Fruit fly (Drosophila melanogaster) whole organism, embryonic: ENCODE data around the gene TotX.

Experiments used
- Adf1 ChIP-seq: fragments of 200-800 bp; sonication (Bioruptor generic); IDR thresholded peaks from 2 replicates; pipeline ENCODE4 v1.3.6; 2022; ENCODE audit warnings: missing biosample characterization, missing genetic modification characterization
- B-H2 ChIP-seq: fragments of 200-800 bp; sonication (Bioruptor generic); optimal IDR thresholded peaks from 2 replicates; lab custom pipeline; 2018; ENCODE audit warnings: missing biosample characterization, mild to moderate bottlenecking, missing genetic modification characterization
- Bdp1 ChIP-seq: fragments of 200-800 bp; sonication (Bioruptor generic); optimal IDR thresholded peaks from 3 replicates; lab custom pipeline; 2016; ENCODE audit warnings: missing biosample characterization, missing genetic modification characterization
- CG11723 ChIP-seq: fragments of 200-800 bp; sonication (Bioruptor generic); optimal IDR thresholded peaks from 2 replicates; lab custom pipeline; 2017; ENCODE audit warnings: missing biosample characterization, mild to moderate bottlenecking, missing genetic modification characterization
- CG13424 ChIP-seq: fragments of 200-800 bp; sonication (Bioruptor generic); optimal IDR thresholded peaks from 2 replicates; lab custom pipeline; 2019; ENCODE audit warnings: missing biosample characterization, mild to moderate bottlenecking, missing genetic modification characterization, moderate library complexity
- CG13894 ChIP-seq: fragments of 200-800 bp; sonication (Bioruptor generic); optimal IDR thresholded peaks from 3 replicates; lab custom pipeline; 2018; ENCODE audit warnings: missing biosample characterization, mild to moderate bottlenecking, missing genetic modification characterization, moderate library complexity
- CG14014 ChIP-seq: fragments of 200-800 bp; sonication (Bioruptor generic); IDR thresholded peaks from 2 replicates; pipeline ENCODE4 v1.3.6; 2022; ENCODE audit warnings: missing biosample characterization, missing genetic modification characterization
- CG14710 ChIP-seq: fragments of 200-800 bp; sonication (Bioruptor generic); optimal IDR thresholded peaks from 3 replicates; lab custom pipeline; 2019; ENCODE audit warnings: missing biosample characterization, mild to moderate bottlenecking, missing genetic modification characterization, moderate library complexity
- CG14860 ChIP-seq: fragments of 200-800 bp; sonication (Bioruptor generic); IDR thresholded peaks from 3 replicates; pipeline ENCODE4 v1.3.6; 2022; ENCODE audit warnings: missing biosample characterization, missing genetic modification characterization; ENCODE audit not compliant: partially characterized antibody
- CG14965 ChIP-seq: fragments of 200-800 bp; sonication (Bioruptor generic); optimal IDR thresholded peaks from 2 replicates; lab custom pipeline; 2016; ENCODE audit warnings: missing biosample characterization, missing genetic modification characterization, borderline replicate concordance
- CG15073 ChIP-seq: fragments of 200-800 bp; sonication (Bioruptor generic); optimal IDR thresholded peaks from 2 replicates; lab custom pipeline; 2016; ENCODE audit warnings: missing biosample characterization, missing genetic modification characterization
- CG16813 ChIP-seq: fragments of 200-800 bp; sonication (Bioruptor generic); IDR thresholded peaks from 3 replicates; pipeline ENCODE4 v1.3.6; 2022; ENCODE audit warnings: missing biosample characterization, missing genetic modification characterization; ENCODE audit not compliant: partially characterized antibody
- CG17829 ChIP-seq: fragments of 200-800 bp; optimal IDR thresholded peaks from 2 replicates; lab custom pipeline; 2019; ENCODE audit warnings: missing biosample characterization, mild to moderate bottlenecking, missing genetic modification characterization, moderate library complexity
- CG18599 ChIP-seq: fragments of 200-800 bp; sonication (Bioruptor generic); optimal IDR thresholded peaks from 3 replicates; lab custom pipeline; 2017; ENCODE audit warnings: missing biosample characterization, missing genetic modification characterization, mild to moderate bottlenecking, moderate library complexity, missing genetic modification reagents
- CG2129 ChIP-seq: fragments of 200-800 bp; sonication (Bioruptor generic); IDR thresholded peaks from 2 replicates; pipeline ENCODE4 v1.3.6; 2022; ENCODE audit warnings: missing biosample characterization, missing genetic modification characterization; ENCODE audit not compliant: partially characterized antibody
- CG2678 ChIP-seq: fragments of 200-800 bp; sonication (Bioruptor generic); optimal IDR thresholded peaks from 3 replicates; lab custom pipeline; 2019; ENCODE audit warnings: missing biosample characterization, mild to moderate bottlenecking, missing genetic modification characterization, moderate library complexity
- CG2712 ChIP-seq: fragments of 200-800 bp; optimal IDR thresholded peaks from 3 replicates; lab custom pipeline; 2019; ENCODE audit warnings: missing biosample characterization, mild to moderate bottlenecking, missing genetic modification characterization, moderate library complexity
- CG31388 ChIP-seq: fragments of 200-800 bp; sonication (Bioruptor generic); optimal IDR thresholded peaks from 2 replicates; lab custom pipeline; 2016; ENCODE audit warnings: missing biosample characterization, missing genetic modification characterization
- CG31441 ChIP-seq: fragments of 200-800 bp; sonication (Bioruptor generic); IDR thresholded peaks from 2 replicates; pipeline ENCODE4 v1.3.6; 2022; ENCODE audit warnings: missing biosample characterization, missing genetic modification characterization
- CG43689 ChIP-seq: fragments of 200-800 bp; sonication (Bioruptor generic); IDR thresholded peaks from 2 replicates; pipeline ENCODE4 v1.3.6; 2022; ENCODE audit warnings: missing biosample characterization, missing genetic modification characterization
- CG4730 ChIP-seq: fragments of 200-800 bp; sonication (Bioruptor generic); IDR thresholded peaks from 2 replicates; pipeline ENCODE4 v1.3.6; 2022; ENCODE audit warnings: missing biosample characterization, missing genetic modification characterization
- CG4820 ChIP-seq: fragments of 200-800 bp; sonication (Bioruptor generic); optimal IDR thresholded peaks from 3 replicates; lab custom pipeline; 2016; ENCODE audit warnings: missing biosample characterization, missing genetic modification characterization
- CG6254 ChIP-seq: fragments of 200-800 bp; sonication (Bioruptor generic); optimal IDR thresholded peaks from 3 replicates; lab custom pipeline; 2017; ENCODE audit warnings: mild to moderate bottlenecking, missing biosample characterization, missing genetic modification reagents, missing genetic modification characterization
- CG7556 ChIP-seq: fragments of 200-800 bp; sonication (Bioruptor generic); optimal IDR thresholded peaks from 2 replicates; lab custom pipeline; 2017; ENCODE audit warnings: missing biosample characterization, mild to moderate bottlenecking, missing genetic modification characterization
- CG7745 ChIP-seq: fragments of 200-800 bp; sonication (Bioruptor generic); optimal IDR thresholded peaks from 2 replicates; lab custom pipeline; 2018; ENCODE audit warnings: missing biosample characterization, mild to moderate bottlenecking, missing genetic modification characterization, moderate library complexity
- CG8290 ChIP-seq, 3 experiments: fragments of 200-800 bp; sonication (Bioruptor generic); optimal IDR thresholded peaks; 2 replicates each; lab custom pipeline; 2016 to 2019; ENCODE audit warnings: missing biosample characterization in 3 of 3, missing genetic modification characterization in 3 of 3, mild to moderate bottlenecking in 2 of 3, moderate library complexity in 1 of 3
- Camta ChIP-seq: fragments of 200-800 bp; sonication (Bioruptor generic); optimal IDR thresholded peaks from 2 replicates; lab custom pipeline; 2016; ENCODE audit warnings: missing biosample characterization, missing genetic modification characterization
- CrebB ChIP-seq: fragments of 200-800 bp; sonication (Bioruptor generic); optimal IDR thresholded peaks from 3 replicates; lab custom pipeline; 2018; ENCODE audit warnings: missing biosample characterization, mild to moderate bottlenecking, missing genetic modification characterization
- HLH54F ChIP-seq: fragments of 200-800 bp; sonication (Bioruptor generic); optimal IDR thresholded peaks from 3 replicates; lab custom pipeline; 2016; ENCODE audit warnings: missing biosample characterization, missing genetic modification characterization
- Mes4 ChIP-seq: fragments of 200-800 bp; sonication (Bioruptor generic); optimal IDR thresholded peaks from 2 replicates; lab custom pipeline; 2016; ENCODE audit warnings: missing biosample characterization, missing genetic modification characterization
- Optix ChIP-seq: fragments of 200-800 bp; sonication (Bioruptor generic); IDR thresholded peaks from 3 replicates; pipeline ENCODE4 v1.3.6; 2022; ENCODE audit warnings: missing biosample characterization, missing genetic modification characterization
- Sry-δ ChIP-seq: fragments of 200-800 bp; sonication (Bioruptor generic); optimal IDR thresholded peaks from 2 replicates; lab custom pipeline; 2016; ENCODE audit warnings: missing biosample characterization, missing genetic modification characterization
- Tbp ChIP-seq: fragments of >200 bp; optimal IDR thresholded peaks from 2 replicates; lab custom pipeline; 2018; ENCODE audit warnings: missing biosample characterization, missing genetic modification characterization
- YL-1 ChIP-seq: fragments of 200-800 bp; sonication (Bioruptor generic); optimal IDR thresholded peaks from 3 replicates; lab custom pipeline; 2017; ENCODE audit warnings: missing biosample characterization, mild to moderate bottlenecking, missing genetic modification characterization
- ato ChIP-seq: fragments of 200-800 bp; sonication (Bioruptor generic); IDR thresholded peaks from 2 replicates; pipeline ENCODE4 v1.3.6; 2022; ENCODE audit warnings: missing biosample characterization, missing genetic modification characterization; ENCODE audit not compliant: partially characterized antibody
- bowl ChIP-seq: fragments of 200-800 bp; sonication (Bioruptor generic); IDR thresholded peaks from 2 replicates; pipeline ENCODE4 v1.3.6; 2022; ENCODE audit warnings: missing biosample characterization, missing genetic modification characterization
- ems ChIP-seq: fragments of 200-800 bp; sonication (Bioruptor generic); optimal IDR thresholded peaks from 3 replicates; lab custom pipeline; 2016; ENCODE audit warnings: missing biosample characterization, missing genetic modification characterization
- esg ChIP-seq: fragments of 200-800 bp; sonication (Bioruptor generic); conservative IDR thresholded peaks from 2 replicates; pipeline ENCODE4 v1.3.6; 2022; ENCODE audit warnings: missing biosample characterization, missing genetic modification characterization
- fd3F ChIP-seq: fragments of 200-800 bp; sonication (Bioruptor generic); optimal IDR thresholded peaks from 2 replicates; lab custom pipeline; 2018; ENCODE audit warnings: missing biosample characterization, mild to moderate bottlenecking, missing genetic modification characterization, moderate library complexity
- inv ChIP-seq: fragments of 200-800 bp; sonication (Bioruptor generic); IDR thresholded peaks from 2 replicates; pipeline ENCODE4 v1.3.6; 2022; ENCODE audit warnings: missing biosample characterization, missing genetic modification characterization; ENCODE audit not compliant: partially characterized antibody
- odd ChIP-seq: fragments of 200-800 bp; sonication (Bioruptor generic); optimal IDR thresholded peaks from 2 replicates; lab custom pipeline; 2017; ENCODE audit warnings: missing biosample characterization, mild to moderate bottlenecking, missing genetic modification characterization
- pita ChIP-seq: fragments of 200-800 bp; sonication (Bioruptor generic); optimal IDR thresholded peaks from 2 replicates; lab custom pipeline; 2017; ENCODE audit warnings: missing biosample characterization, mild to moderate bottlenecking, missing genetic modification characterization
- sens-2 ChIP-seq: fragments of 200-800 bp; sonication (Bioruptor generic); IDR thresholded peaks from 2 replicates; pipeline ENCODE4 v1.3.6; 2022; ENCODE audit warnings: missing biosample characterization, missing genetic modification characterization
- tio ChIP-seq: fragments of 200-800 bp; sonication (Bioruptor generic); optimal IDR thresholded peaks from 2 replicates; lab custom pipeline; 2017; ENCODE audit warnings: missing biosample characterization, missing genetic modification characterization, inconsistent platforms
- unc-4 ChIP-seq: fragments of 200-800 bp; sonication (Bioruptor generic); IDR thresholded peaks from 2 replicates; pipeline ENCODE4 v1.3.6; 2022; ENCODE audit warnings: missing biosample characterization, missing genetic modification characterization; ENCODE audit not compliant: partially characterized antibody
- unpg ChIP-seq: fragments of 200-800 bp; sonication (Bioruptor generic); optimal IDR thresholded peaks from 3 replicates; lab custom pipeline; 2018; ENCODE audit warnings: missing biosample characterization, mild to moderate bottlenecking, missing genetic modification characterization, moderate library complexity
- zfh1 ChIP-seq: fragments of 200-800 bp; sonication (Bioruptor generic); IDR thresholded peaks from 3 replicates; pipeline ENCODE4 v1.3.6; 2022; ENCODE audit warnings: missing biosample characterization, missing genetic modification characterization

TotX gene

dm6 chr3R:20948448-20949174, 43.3 kb upstream of the TotX start, which contains the start of gene Atpalpha (continued):
- TF ChIP-seq CG14014 (GFP tag; lab: Robert Waterston, UW), result 0 out of 2 replicates have a peak, but pooled peaks have one; percentile 6
- peak; percentile 24 for TF ChIP-seq B-H2 (GFP tag; lab: Kevin White, UChicago)
- TF ChIP-seq YL-1 (GFP tag; lab: Kevin White, UChicago), result peak; percentile 79
- no peak for TF ChIP-seq sens-2 (GFP tag; lab: Robert Waterston, UW)
- TF ChIP-seq Camta (GFP tag; lab: Kevin White, UChicago), result peak; percentile 28
- TF ChIP-seq odd, result peak; percentile 42
- peak; percentile 95 for TF ChIP-seq CG16813 (GFP tag; lab: Robert Waterston, UW)
- TF ChIP-seq CG18599 (GFP tag; lab: Kevin White, UChicago), result peak; percentile 35
- TF ChIP-seq Adf1 (GFP tag; lab: Robert Waterston, UW), result peak; percentile 26; the same call in 1 of the 2 replicates
- TF ChIP-seq CG11723 (GFP tag; lab: Kevin White, UChicago), result no peak
- TF ChIP-seq CG31441 (GFP tag; lab: Robert Waterston, UW), result peak; percentile 23; the same call in 1 of the 2 replicates
- peak; percentile 62 for TF ChIP-seq CG14710
- no peak for TF ChIP-seq CG15073 (GFP tag; lab: Kevin White, UChicago)
- TF ChIP-seq unpg, result peak; percentile 12
- peak; percentile 97 for TF ChIP-seq ato (GFP tag; lab: Robert Waterston, UW)
- TF ChIP-seq CG2129 (GFP tag; lab: Robert Waterston, UW), result peak; percentile 87
- peak; percentile 32 for TF ChIP-seq CG2712 (tag; lab: Kevin White, UChicago)
- TF ChIP-seq CG2678 (tag; lab: Kevin White, UChicago), result peak; percentile 19
- TF ChIP-seq CG4820 (GFP tag; lab: Kevin White, UChicago), result no peak
- TF ChIP-seq Mes4, result no peak
- TF ChIP-seq CG14860 (GFP tag; lab: Robert Waterston, UW), result peak; percentile 94
- TF ChIP-seq HLH54F (GFP tag; lab: Kevin White, UChicago), result no peak

- peak; percentile 7; the same call in 1 of the 3 replicates for TF ChIP-seq zfh1
- no peak for TF ChIP-seq CG7556
- no peak for TF ChIP-seq CG6254
- TF ChIP-seq CG13894 (tag; lab: Kevin White, UChicago), result peak; percentile 3
- no peak for TF ChIP-seq CG31388 (GFP tag; lab: Kevin White, UChicago)
- TF ChIP-seq tio (GFP tag; lab: Kevin White, UChicago), result no peak
- TF ChIP-seq CG7745 (tag; lab: Kevin White, UChicago), result no peak
- TF ChIP-seq bowl (GFP tag; lab: Robert Waterston, UW), result no peak
- peak; percentile 15 for TF ChIP-seq CG13424
- no peak for TF ChIP-seq CG2678 (tag; lab: Kevin White, UChicago)
- TF ChIP-seq CG16813 (GFP tag; lab: Robert Waterston, UW), result no peak
- TF ChIP-seq pita (GFP tag; lab: Kevin White, UChicago), result peak; percentile 80
- TF ChIP-seq CG8290 (GFP tag; optimal IDR thresholded peaks at IDR 0.05; lab: Kevin White, UChicago), result peak; percentile 63
- peak in 1 of 2 experiments; percentile 90 for TF ChIP-seq CG8290 (tag; optimal IDR thresholded peaks at IDR 0.05; lab: Kevin White, UChicago)
- no peak for TF ChIP-seq esg (GFP tag; lab: Robert Waterston, UW)
- no peak for TF ChIP-seq Optix (GFP tag; lab: Robert Waterston, UW)
- TF ChIP-seq fd3F (GFP tag; lab: Kevin White, UChicago), result no peak
- no peak for TF ChIP-seq Tbp (GFP tag; lab: Kevin White, UChicago)
- no peak for TF ChIP-seq unc-4 (GFP tag; lab: Robert Waterston, UW)
- TF ChIP-seq CG4730 (GFP tag; lab: Robert Waterston, UW), result no peak
- TF ChIP-seq CrebB, result no peak
- no peak for TF ChIP-seq Sry-δ (GFP tag; lab: Kevin White, UChicago)
- no peak for TF ChIP-seq inv (GFP tag; lab: Robert Waterston, UW)
- no peak for TF ChIP-seq Bdp1
- peak; percentile 4 for TF ChIP-seq CG14965 (GFP tag; lab: Kevin White, UChicago)
- no peak for TF ChIP-seq ems (GFP tag; lab: Kevin White, UChicago)
- no peak for TF ChIP-seq CG43689 (GFP tag; lab: Robert Waterston, UW)
- TF ChIP-seq CG17829, result no peak
Measured at dm6 chr3R:20947991-20948407, 42.7 kb upstream of the TotX start.
